Fruit fly (Drosophila melanogaster): ENCODE data around the gene AdipoR.

dm6 chr3R:22582981-22583380 is 35.3 kb upstream of the AdipoR start, which contains the start of gene Dph5:
- TF ChIP-seq CG33017 (tag; optimal IDR thresholded peaks at IDR 0.05) (no peak), cnc (optimal IDR thresholded peaks at IDR 0.05) (no peak), CG11617 (GFP tag; optimal IDR thresholded peaks at IDR 0.05) (no peak), bab1 (GFP tag; optimal IDR thresholded peaks at IDR 0.05) (peak; percentile 7), CG5204 (GFP tag; optimal IDR thresholded peaks at IDR 0.05) (no peak), CG7045 (GFP tag; optimal IDR thresholded peaks at IDR 0.05) (no peak), CG1620 (GFP tag; optimal IDR thresholded peaks at IDR 0.05) (no peak), Clk (GFP tag; optimal IDR thresholded peaks at IDR 0.05) (no peak), kay (GFP tag; ENCODE audit: borderline replicate concordance) (no peak), pad (GFP tag; optimal IDR thresholded peaks at IDR 0.05) (no peak), CG14711 (tag; optimal IDR thresholded peaks at IDR 0.05) (no peak), Mnt (GFP tag; optimal IDR thresholded peaks at IDR 0.05) (peak; percentile 91), Crg-1 (GFP tag; optimal IDR thresholded peaks at IDR 0.05) (no peak)
